Worm (Caenorhabditis elegans) whole organism, early embryonic: Measurements from ENCODE around the gene T10B10.4.

Experiments used
- F13C5.2 ChIP-seq: sonication (generic microtip); optimal IDR thresholded peaks from 2 replicates; lab custom pipeline; 2017; ENCODE audit warnings: mild to moderate bottlenecking, missing genetic modification characterization, inconsistent platforms, missing compliant biosample characterization
- ama-1 ChIP-seq: fragments of 150-350 bp; optimal IDR thresholded peaks from 2 replicates; lab custom pipeline; 2014
- ceh-36 ChIP-seq: sonication (generic microtip); optimal IDR thresholded peaks from 2 replicates; lab custom pipeline; 2016; ENCODE audit warnings: missing genetic modification characterization, inconsistent platforms, missing compliant biosample characterization
- ets-7 ChIP-seq: sonication (generic microtip); optimal IDR thresholded peaks from 2 replicates; lab custom pipeline; 2016; ENCODE audit warnings: missing genotype, missing genetic modification characterization, missing compliant biosample characterization
- flt-1 ChIP-seq: fragments of 200-800 bp; sonication (Bioruptor generic); IDR thresholded peaks from 2 replicates; pipeline ENCODE4 v1.3.6; 2022; ENCODE audit warnings: missing genetic modification characterization, missing compliant biosample characterization
- tbx-11 ChIP-seq: fragments of 200-800 bp; sonication (Bioruptor generic); IDR thresholded peaks from 2 replicates; pipeline ENCODE4 v1.3.6; 2022; ENCODE audit warnings: missing genetic modification characterization, missing compliant biosample characterization
- tra-4 ChIP-seq: sonication (generic microtip); optimal IDR thresholded peaks from 2 replicates; lab custom pipeline; 2017; ENCODE audit warnings: missing genetic modification characterization, missing compliant biosample characterization

DNA sequence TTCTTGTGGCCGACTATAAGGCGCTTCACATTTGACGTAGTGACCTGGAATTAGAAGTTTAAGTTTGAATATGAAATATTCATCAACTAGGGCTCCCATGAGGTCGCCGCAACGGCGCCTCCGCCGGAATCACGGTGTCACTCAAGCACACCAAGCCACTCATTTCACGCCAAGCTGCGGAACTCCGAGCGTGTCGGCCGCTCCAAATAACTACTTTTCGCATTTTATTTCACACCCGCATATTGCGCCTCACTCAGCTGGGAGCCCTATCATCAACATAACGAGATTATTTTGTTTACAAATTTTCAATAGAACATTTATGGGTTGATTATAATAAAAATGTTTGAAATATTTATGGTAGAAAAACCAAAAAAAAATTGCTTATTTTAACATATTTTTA lies 32.1 kb upstream of the T10B10.4 start:
- TF ChIP-seq ama-1 (lab: Kevin White, UChicago) (no peak), flt-1 (GFP tag; lab: Robert Waterston, UW) (no peak), ets-7 (tag; lab: Kevin White, UChicago) (no peak), F13C5.2 (tag; lab: Kevin White, UChicago) (no peak), ceh-36 (tag; lab: Kevin White, UChicago) (no peak), tra-4 (tag; lab: Kevin White, UChicago) (no peak), tbx-11 (no peak)
